Worm (Caenorhabditis elegans) whole organism, early embryonic: Measurements from ENCODE around the gene puf-12.

Source experiments
- B0310.2 ChIP-seq: sonication (generic microtip); optimal IDR thresholded peaks from 2 replicates; lab custom pipeline; 2016; ENCODE audit warnings: mild to moderate bottlenecking, missing genetic modification characterization, missing compliant biosample characterization
- F13C5.2 ChIP-seq: sonication (generic microtip); optimal IDR thresholded peaks from 2 replicates; lab custom pipeline; 2017; ENCODE audit warnings: mild to moderate bottlenecking, missing genetic modification characterization, inconsistent platforms, missing compliant biosample characterization
- aly-1 ChIP-seq: sonication (generic microtip); optimal IDR thresholded peaks from 2 replicates; lab custom pipeline; 2016; ENCODE audit warnings: missing genetic modification characterization, missing compliant biosample characterization
- ama-1 ChIP-seq: fragments of 150-350 bp; optimal IDR thresholded peaks from 2 replicates; lab custom pipeline; 2014
- ceh-13 ChIP-seq: fragments of 200-800 bp; sonication (Bioruptor generic); optimal IDR thresholded peaks from 2 replicates; lab custom pipeline; 2018; ENCODE audit warnings: mild to moderate bottlenecking, missing genetic modification characterization, missing compliant biosample characterization
- ceh-36 ChIP-seq: sonication (generic microtip); optimal IDR thresholded peaks from 2 replicates; lab custom pipeline; 2016; ENCODE audit warnings: missing genetic modification characterization, inconsistent platforms, missing compliant biosample characterization
- ets-7 ChIP-seq: sonication (generic microtip); optimal IDR thresholded peaks from 2 replicates; lab custom pipeline; 2016; ENCODE audit warnings: missing genotype, missing genetic modification characterization, missing compliant biosample characterization
- flt-1 ChIP-seq: fragments of 200-800 bp; sonication (Bioruptor generic); IDR thresholded peaks from 2 replicates; pipeline ENCODE4 v1.3.6; 2022; ENCODE audit warnings: missing genetic modification characterization, missing compliant biosample characterization
- hmbx-1 ChIP-seq: sonication (generic microtip); optimal IDR thresholded peaks from 2 replicates; lab custom pipeline; 2016; ENCODE audit warnings: mild to moderate bottlenecking, missing genetic modification characterization, missing compliant biosample characterization
- hmg-4 ChIP-seq: fragments of 200-800 bp; sonication (Bioruptor generic); optimal IDR thresholded peaks from 2 replicates; lab custom pipeline; 2018; ENCODE audit warnings: mild to moderate bottlenecking, missing genetic modification characterization, missing compliant biosample characterization
- hnd-1 ChIP-seq: sonication (generic microtip); optimal IDR thresholded peaks from 2 replicates; lab custom pipeline; 2016; ENCODE audit warnings: missing genetic modification characterization, missing compliant biosample characterization
- pes-1 ChIP-seq: fragments of 200-800 bp; sonication (Bioruptor generic); IDR thresholded peaks from 2 replicates; pipeline ENCODE4 v1.3.6; 2022; ENCODE audit warnings: missing genetic modification reagents, missing genetic modification characterization, missing compliant biosample characterization
- scrt-1 ChIP-seq: fragments of 200-800 bp; sonication (Bioruptor generic); IDR thresholded peaks from 2 replicates; pipeline ENCODE4 v1.3.6; 2022; ENCODE audit warnings: missing genetic modification characterization, missing compliant biosample characterization
- sea-1 ChIP-seq: fragments of 200-800 bp; sonication (Bioruptor generic); conservative IDR thresholded peaks from 2 replicates; pipeline ENCODE4 v1.3.6; 2022; ENCODE audit warnings: missing genetic modification characterization, missing compliant biosample characterization
- tbx-11 ChIP-seq: fragments of 200-800 bp; sonication (Bioruptor generic); IDR thresholded peaks from 2 replicates; pipeline ENCODE4 v1.3.6; 2022; ENCODE audit warnings: missing genetic modification characterization, missing compliant biosample characterization
- tbx-37 ChIP-seq: fragments of 200-800 bp; sonication (Bioruptor generic); conservative IDR thresholded peaks from 2 replicates; pipeline ENCODE4 v1.3.6; 2022; ENCODE audit warnings: missing genetic modification reagents, missing genetic modification characterization, missing compliant biosample characterization
- tra-4 ChIP-seq: sonication (generic microtip); optimal IDR thresholded peaks from 2 replicates; lab custom pipeline; 2017; ENCODE audit warnings: missing genetic modification characterization, missing compliant biosample characterization

puf-12 gene

ce11 chrII:10084482-10084881 is 15.6 kb upstream of the puf-12 start:
- TF ChIP-seq F13C5.2 (tag; lab: Kevin White, UChicago) = no peak

ce11 chrII:10093120-10093519 is 7.0 kb upstream of the puf-12 start:
- TF ChIP-seq ceh-13 = no peak
- TF ChIP-seq B0310.2 (tag; lab: Kevin White, UChicago) = no peak
- TF ChIP-seq tbx-37 = no peak
- TF ChIP-seq tbx-11 = no peak
- no peak for TF ChIP-seq hmbx-1
- TF ChIP-seq ets-7 = no peak
- no peak for TF ChIP-seq ceh-36 (tag; lab: Kevin White, UChicago)
- no peak for TF ChIP-seq pes-1 (GFP tag; lab: Robert Waterston, UW)
- no peak for TF ChIP-seq F13C5.2 (tag; lab: Kevin White, UChicago)
- no peak for TF ChIP-seq flt-1 (GFP tag; lab: Robert Waterston, UW)
- no peak for TF ChIP-seq sea-1 (GFP tag; lab: Robert Waterston, UW)
- no peak for TF ChIP-seq tra-4
- TF ChIP-seq aly-1 (tag; lab: Kevin White, UChicago) = no peak
- TF ChIP-seq hmg-4 (GFP tag; lab: Kevin White, UChicago) = no peak
- TF ChIP-seq scrt-1 (GFP tag; lab: Robert Waterston, UW) = no peak
- no peak for TF ChIP-seq ama-1 (lab: Kevin White, UChicago)

DNA sequence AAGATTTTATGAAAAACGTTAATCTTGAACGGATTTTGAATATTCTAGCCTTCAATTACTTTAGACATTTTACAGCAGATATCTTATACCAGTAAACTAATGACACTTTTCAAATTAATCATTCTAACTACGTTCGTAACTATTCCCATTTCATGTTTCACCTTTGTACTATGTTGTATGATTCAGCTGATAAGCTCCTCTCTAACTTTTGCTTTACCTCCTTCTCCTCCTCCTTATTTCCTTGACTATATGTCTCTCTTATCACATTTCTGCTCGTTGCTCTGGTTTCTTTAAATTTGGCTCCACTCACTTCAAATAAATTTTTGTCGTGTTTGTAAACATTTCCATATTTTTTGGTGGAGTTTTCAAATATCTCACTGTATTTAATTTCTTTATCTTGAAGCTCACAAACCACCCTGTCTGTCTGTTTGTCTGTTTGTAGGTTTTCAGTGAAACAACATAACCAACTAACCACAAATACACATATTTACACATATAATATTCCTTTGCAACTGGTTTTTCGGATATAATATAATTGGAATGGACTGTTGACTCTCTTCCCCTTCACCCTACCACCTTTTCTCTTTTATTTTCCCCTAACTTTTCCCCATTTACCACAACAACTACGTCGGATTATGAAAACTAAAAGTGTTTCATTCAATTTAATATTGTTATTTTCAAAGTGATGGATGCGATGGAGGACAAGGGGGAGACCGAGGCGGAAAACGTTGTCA is 5.8 kb upstream of the puf-12 start, which contains the start of gene lact-2:
TSS of gene lact-2 (plus strand) at position 684 of the 734 bp plus-strand sequence.
- no peak for TF ChIP-seq hmg-4 (GFP tag; lab: Kevin White, UChicago)
- no peak for TF ChIP-seq flt-1 (GFP tag; lab: Robert Waterston, UW)
- no peak for TF ChIP-seq aly-1 (tag; lab: Kevin White, UChicago)
- TF ChIP-seq ama-1 (lab: Kevin White, UChicago) = no peak
- no peak for TF ChIP-seq hnd-1

DNA sequence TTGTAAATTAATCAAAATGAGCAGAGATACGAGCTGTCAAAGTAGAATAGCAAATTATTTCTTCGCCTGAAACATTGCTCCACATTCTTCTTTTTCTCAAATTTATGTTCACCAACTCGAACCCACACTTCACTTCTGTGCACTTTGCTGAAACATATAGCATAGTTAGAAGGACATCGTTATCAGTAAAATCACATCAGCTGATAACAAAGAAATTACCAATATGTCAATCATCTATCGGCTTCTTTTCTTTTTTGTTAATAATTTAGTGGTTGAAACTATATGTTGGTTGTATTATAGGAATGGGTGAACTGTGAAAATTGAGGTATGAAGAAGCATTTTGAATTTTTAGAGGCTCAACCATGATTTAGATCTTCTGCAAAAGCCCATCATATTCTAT is 4.9 kb upstream of the puf-12 start:
- TF ChIP-seq hnd-1 (no peak), hmbx-1 (no peak), aly-1 (tag; lab: Kevin White, UChicago) (no peak), tbx-37 (no peak), hmg-4 (GFP tag; lab: Kevin White, UChicago) (no peak), ceh-13 (no peak), tra-4 (no peak), sea-1 (GFP tag; lab: Robert Waterston, UW) (no peak), ama-1 (lab: Kevin White, UChicago) (no peak), scrt-1 (GFP tag; lab: Robert Waterston, UW) (no peak), pes-1 (GFP tag; lab: Robert Waterston, UW) (no peak), ets-7 (no peak), B0310.2 (tag; lab: Kevin White, UChicago) (no peak), flt-1 (GFP tag; lab: Robert Waterston, UW) (no peak), tbx-11 (no peak), F13C5.2 (tag; lab: Kevin White, UChicago) (no peak), ceh-36 (tag; lab: Kevin White, UChicago) (no peak)

DNA sequence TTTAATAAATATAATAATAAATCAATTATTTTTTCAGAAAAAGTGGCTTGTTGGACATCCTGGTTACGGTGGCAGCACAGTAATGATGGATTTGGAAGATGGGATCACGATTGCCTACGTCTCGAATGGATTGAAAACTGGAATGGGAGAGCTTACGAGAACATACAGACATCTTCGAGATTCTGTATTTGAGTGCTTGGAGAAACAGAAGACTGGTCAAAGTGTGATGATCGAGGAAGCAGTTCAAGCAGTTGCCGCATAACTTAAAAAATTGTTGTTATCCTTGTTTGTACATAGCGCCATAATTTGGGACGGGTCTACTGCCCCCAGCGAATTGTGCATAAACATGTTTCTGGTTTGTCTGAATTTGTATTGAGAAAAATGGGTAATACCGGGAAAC is 1.7 kb upstream of the puf-12 start:
- no peak for TF ChIP-seq tbx-37
- no peak for TF ChIP-seq flt-1 (GFP tag; lab: Robert Waterston, UW)
- TF ChIP-seq hmg-4 (GFP tag; lab: Kevin White, UChicago) = no peak
- no peak for TF ChIP-seq pes-1 (GFP tag; lab: Robert Waterston, UW)
- TF ChIP-seq aly-1 (tag; lab: Kevin White, UChicago) = no peak
- no peak for TF ChIP-seq hmbx-1
- no peak for TF ChIP-seq tra-4

DNA sequence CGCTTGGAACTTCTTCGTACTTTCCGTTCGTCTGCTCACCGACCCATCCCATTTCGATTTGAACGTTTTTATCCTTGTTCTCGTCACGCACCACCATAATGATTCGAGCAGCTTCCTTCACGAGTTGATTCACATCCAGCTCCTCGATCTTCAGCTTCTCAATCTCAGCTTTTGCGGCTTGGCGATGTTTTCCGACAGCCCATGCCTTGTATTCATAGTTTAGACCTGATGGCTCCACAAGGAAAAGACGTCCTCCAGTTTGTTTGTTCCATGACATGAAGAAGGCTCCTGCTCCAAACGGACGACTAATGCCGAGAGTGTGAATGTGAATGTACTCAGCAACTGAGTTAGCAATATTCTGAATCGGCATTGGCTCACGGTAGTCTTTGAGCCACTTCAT is 1.0 kb upstream of the puf-12 start:
- no peak for TF ChIP-seq hmbx-1
- TF ChIP-seq scrt-1 (GFP tag; lab: Robert Waterston, UW) = no peak
- no peak for TF ChIP-seq F13C5.2 (tag; lab: Kevin White, UChicago)
- no peak for TF ChIP-seq aly-1 (tag; lab: Kevin White, UChicago)
- TF ChIP-seq sea-1 (GFP tag; lab: Robert Waterston, UW) = no peak

DNA sequence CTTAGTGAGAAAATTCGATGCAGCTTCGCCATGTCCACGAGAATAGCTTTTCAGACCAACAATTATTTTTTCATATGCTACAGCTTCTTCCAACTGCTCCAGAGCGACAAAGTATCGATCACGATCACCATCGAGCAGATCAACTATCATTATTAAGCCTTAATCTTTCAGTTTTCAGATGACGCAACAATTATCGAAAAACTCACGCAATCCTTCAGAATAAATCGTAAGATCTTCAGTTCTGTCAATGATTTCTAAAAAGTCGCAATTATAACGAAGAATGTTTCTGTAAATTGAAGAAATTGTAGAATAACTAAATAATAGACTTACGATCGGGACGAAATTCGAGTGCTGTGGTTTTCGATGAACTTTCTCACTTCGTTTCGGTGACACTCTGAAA is 3.1 kb downstream of the puf-12 start:
- no peak for TF ChIP-seq hnd-1

DNA sequence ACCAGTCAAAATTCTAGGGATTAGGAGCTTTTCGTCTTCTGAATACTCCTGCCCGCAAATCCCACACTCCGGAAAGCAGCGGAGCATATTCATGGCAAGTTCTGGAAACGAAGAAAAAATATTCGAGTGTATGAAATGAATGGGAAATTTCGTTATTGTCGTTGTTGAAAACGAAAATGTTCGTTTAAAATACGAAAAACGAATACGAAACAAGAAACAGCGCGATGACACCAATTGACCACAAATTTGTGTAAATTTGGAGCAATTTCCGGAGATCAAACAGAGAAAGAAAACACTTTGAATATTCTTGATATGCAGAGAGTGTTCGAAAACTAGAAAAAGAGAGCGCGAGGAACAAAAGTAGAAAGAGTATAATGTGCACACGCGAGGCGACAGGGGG is 5.5 kb downstream of the puf-12 start, which contains the start of gene ZK945.4:
TSS of gene ZK945.4 (minus strand) at position 101 of the 400 bp plus-strand sequence.
- TF ChIP-seq ets-7 (no peak), ceh-36 (tag; lab: Kevin White, UChicago) (no peak), ceh-13 (no peak), aly-1 (tag; lab: Kevin White, UChicago) (no peak), hmg-4 (GFP tag; lab: Kevin White, UChicago) (no peak), sea-1 (GFP tag; lab: Robert Waterston, UW) (no peak), flt-1 (GFP tag; lab: Robert Waterston, UW) (no peak), pes-1 (GFP tag; lab: Robert Waterston, UW) (no peak), tra-4 (no peak), hmbx-1 (no peak)

DNA sequence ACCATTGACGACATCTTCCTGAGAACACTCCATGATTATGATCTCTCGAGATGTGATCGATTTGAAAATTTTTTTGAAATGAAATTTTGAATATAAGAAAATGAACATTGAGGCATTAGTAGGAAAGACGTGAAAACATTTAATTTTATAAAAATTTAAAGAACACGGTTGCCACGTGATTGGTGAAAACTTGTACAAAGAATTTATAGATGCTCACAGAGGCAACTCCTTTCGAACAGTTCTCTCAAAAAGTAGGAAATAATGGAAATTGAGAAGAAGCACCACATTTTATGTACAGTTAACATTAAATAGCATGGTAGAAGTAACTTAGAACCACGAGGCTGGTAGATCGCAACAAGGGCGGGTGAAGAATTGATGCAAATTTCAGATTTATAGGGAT is 6.8 kb downstream of the puf-12 start, which contains the start of gene ZK945.6:
TSS of gene ZK945.6 (minus strand) at position 101 of the 400 bp plus-strand sequence.
- TF ChIP-seq hmg-4 (GFP tag; lab: Kevin White, UChicago) (no peak), pes-1 (GFP tag; lab: Robert Waterston, UW) (no peak), aly-1 (tag; lab: Kevin White, UChicago) (no peak), F13C5.2 (tag; lab: Kevin White, UChicago) (no peak), sea-1 (GFP tag; lab: Robert Waterston, UW) (no peak)
